Worm (Caenorhabditis elegans) whole organism, L2 larva: ENCODE data around the gene str-114.

ENCODE experiments used
- blmp-1 ChIP-seq: sonication (generic microtip); optimal IDR thresholded peaks from 2 replicates; lab custom pipeline; 2017; ENCODE audit warnings: missing genetic modification characterization, mild to moderate bottlenecking, missing compliant biosample characterization, antibody characterized with exemption, moderate library complexity; ENCODE audit not compliant: insufficient read depth
- mab-5 ChIP-seq: fragments of 150-350 bp; optimal IDR thresholded peaks from 2 replicates; lab custom pipeline; 2014; ENCODE audit warnings: missing biosample characterization, missing genetic modification characterization
- nhr-10 ChIP-seq: sonication (generic microtip); optimal IDR thresholded peaks from 2 replicates; lab custom pipeline; 2017; ENCODE audit warnings: missing biosample characterization, missing genetic modification characterization
- nhr-23 ChIP-seq: fragments of 150-350 bp; optimal IDR thresholded peaks from 2 replicates; lab custom pipeline; 2014; ENCODE audit warnings: missing biosample characterization, missing genetic modification reagents, missing genetic modification characterization
- nhr-237 ChIP-seq: fragments of 150-350 bp; optimal IDR thresholded peaks from 2 replicates; lab custom pipeline; 2014; ENCODE audit warnings: missing biosample characterization, missing genetic modification characterization
- sem-4 ChIP-seq: fragments of 150-350 bp; optimal IDR thresholded peaks from 2 replicates; lab custom pipeline; 2014; ENCODE audit warnings: missing biosample characterization, missing genetic modification reagents, missing genetic modification characterization
- sma-9 ChIP-seq, 2 experiments: fragments of 150-350 bp in 1 of 2; sonication (generic microtip) in 1 of 2; optimal IDR thresholded peaks; 2 replicates each; lab custom pipeline; 2014 to 2016; ENCODE audit warnings: missing genetic modification characterization in 2 of 2, mild to moderate bottlenecking in 1 of 2, missing biosample characterization in 1 of 2, missing compliant biosample characterization in 1 of 2, missing genetic modification reagents in 1 of 2, moderate library complexity in 1 of 2
- unc-55 ChIP-seq: fragments of 150-350 bp; sonication (generic microtip); optimal IDR thresholded peaks from 3 replicates; lab custom pipeline; 2014; ENCODE audit warnings: missing biosample characterization, missing genetic modification reagents, missing genetic modification characterization
- ztf-4 ChIP-seq: fragments of 150-350 bp; optimal IDR thresholded peaks from 2 replicates; lab custom pipeline; 2014; ENCODE audit warnings: missing biosample characterization, missing genetic modification characterization

DNA sequence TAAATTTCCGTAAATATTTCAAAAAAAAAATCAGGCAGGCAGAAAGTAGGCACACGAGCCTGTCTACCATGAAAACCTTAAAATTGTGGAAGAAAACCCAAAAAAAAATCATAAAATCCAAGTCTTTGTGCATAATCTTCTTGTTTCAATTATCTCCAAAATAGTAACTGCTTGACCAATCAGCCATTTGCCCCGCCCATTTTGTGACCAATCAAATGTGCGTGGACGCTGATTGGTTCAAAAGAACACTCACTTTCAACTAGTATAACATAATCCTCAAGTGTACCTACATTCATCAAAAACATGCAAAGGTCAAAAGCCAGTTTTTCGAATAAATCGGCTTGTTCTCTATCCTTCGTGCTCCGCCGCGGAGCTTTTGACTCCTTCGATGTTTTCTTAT is 28.9 kb downstream of the str-114 start:
- TF ChIP-seq mab-5 (tag; lab: Kevin White, UChicago) (no peak), unc-55 (GFP tag; lab: Kevin White, UChicago) (no peak), sem-4 (tag; lab: Kevin White, UChicago) (no peak), nhr-237 (tag; lab: Kevin White, UChicago) (no peak), nhr-23 (no peak), blmp-1 (tag; lab: Kevin White, UChicago) (no peak), nhr-10 (no peak), ztf-4 (tag; lab: Kevin White, UChicago) (no peak), sma-9 (GFP tag; optimal IDR thresholded peaks at IDR 0.05; lab: Kevin White, UChicago) (no peak), sma-9 (tag; optimal IDR thresholded peaks at IDR 0.05; lab: Kevin White, UChicago) (no peak)
